Fruit fly (Drosophila melanogaster) ovary, adult (tissue): Measurements from ENCODE around the gene Sema1a.

ENCODE experiments used
- CG17801 ChIP-seq: fragments of 200-800 bp; optimal IDR thresholded peaks from 2 replicates; lab custom pipeline; 2019; ENCODE audit warnings: missing biosample characterization, mild to moderate bottlenecking, missing genetic modification characterization, moderate library complexity; ENCODE audit not compliant: partially characterized antibody

The Sema1a gene

dm6 chr2L:8716383-8716782, 174.4 kb downstream of the Sema1a start:
- no peak for TF ChIP-seq CG17801 (GFP tag; lab: Kevin White, UChicago)

dm6 chr2L:8717618-8718336, 175.8 kb downstream of the Sema1a start:
- peak; percentile 70 for TF ChIP-seq CG17801 (GFP tag; lab: Kevin White, UChicago)

DNA sequence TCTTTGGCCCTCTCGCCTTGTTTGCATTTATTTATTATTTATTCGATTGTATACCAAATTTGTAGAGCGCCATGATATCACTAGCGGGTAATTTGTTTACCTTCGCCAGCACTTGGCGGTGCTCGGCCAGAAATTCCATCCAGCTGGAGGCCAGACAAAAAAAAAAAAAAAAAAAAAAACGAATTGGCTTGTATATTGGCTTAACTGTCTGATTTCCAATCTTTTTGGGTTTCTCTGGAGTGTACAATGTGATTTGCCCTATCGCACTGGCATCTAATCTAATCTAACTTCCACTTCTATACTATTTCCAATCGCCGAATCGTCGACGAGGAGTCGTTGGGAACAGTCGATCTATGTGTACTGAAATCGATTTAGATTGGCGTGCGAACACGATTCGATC, 177.8 kb downstream of the Sema1a start:
- no peak for TF ChIP-seq CG17801 (GFP tag; lab: Kevin White, UChicago)

DNA sequence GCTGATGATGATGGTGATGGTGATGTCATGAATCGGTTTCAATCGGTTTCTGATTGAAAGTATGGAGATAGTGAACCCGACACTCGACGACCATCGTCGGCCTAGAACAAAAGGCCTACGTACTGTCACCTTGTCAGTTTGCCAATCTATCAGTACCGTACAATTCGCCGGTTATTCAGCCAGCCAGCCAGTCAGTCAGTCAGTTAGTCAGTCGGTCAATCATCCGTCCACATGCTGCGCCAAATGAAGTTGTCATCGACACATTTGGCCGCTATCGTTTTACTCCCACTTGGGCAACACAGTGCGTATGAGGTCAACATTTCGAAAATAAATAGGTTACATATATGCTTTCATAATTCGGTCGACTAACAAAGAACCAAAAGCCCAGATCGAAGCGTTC, 179.1 kb downstream of the Sema1a start:
- no peak for TF ChIP-seq CG17801 (GFP tag; lab: Kevin White, UChicago)
